Worm (Caenorhabditis elegans) whole organism, L1 larva: ENCODE results near the gene dyf-11.
A peak's percentile ranks its signal among the peaks of the same experiment; 100 is the strongest.

Source experiments
- C04F5.9 ChIP-seq: sonication (generic microtip); optimal IDR thresholded peaks from 2 replicates; lab custom pipeline; 2016; ENCODE audit warnings: missing genetic modification characterization, missing compliant biosample characterization
- C16A3.4 ChIP-seq: fragments of 150-350 bp; optimal IDR thresholded peaks from 2 replicates; lab custom pipeline; 2014; ENCODE audit warnings: missing biosample characterization, missing genetic modification characterization
- C34B4.2 ChIP-seq: sonication (generic microtip); optimal IDR thresholded peaks from 2 replicates; lab custom pipeline; 2017; ENCODE audit warnings: mild to moderate bottlenecking, missing genetic modification characterization, missing compliant biosample characterization
- F16B12.6 ChIP-seq: fragments of 150-350 bp; optimal IDR thresholded peaks from 2 replicates; lab custom pipeline; 2014; ENCODE audit warnings: missing biosample characterization, missing genetic modification characterization
- Y116A8C.19 ChIP-seq: sonication (generic microtip); optimal IDR thresholded peaks from 2 replicates; lab custom pipeline; 2016; ENCODE audit warnings: missing compliant biosample characterization, missing genetic modification characterization, borderline replicate concordance
- aha-1 ChIP-seq: fragments of 150-350 bp; optimal IDR thresholded peaks from 2 replicates; lab custom pipeline; 2014; ENCODE audit warnings: missing biosample characterization, missing genetic modification characterization
- aly-2 ChIP-seq: fragments of 150-350 bp; optimal IDR thresholded peaks from 2 replicates; lab custom pipeline; 2014; ENCODE audit warnings: missing biosample characterization, missing genetic modification characterization
- ceh-63 ChIP-seq: fragments of 200-800 bp; sonication (Bioruptor generic); optimal IDR thresholded peaks from 2 replicates; lab custom pipeline; 2018; ENCODE audit warnings: mild to moderate bottlenecking, missing genetic modification characterization, missing compliant biosample characterization
- ceh-8 ChIP-seq: fragments of 200-800 bp; sonication (Bioruptor generic); optimal IDR thresholded peaks from 2 replicates; lab custom pipeline; 2018; ENCODE audit warnings: mild to moderate bottlenecking, missing genetic modification characterization, moderate library complexity, missing compliant biosample characterization
- ceh-82 ChIP-seq, 3 experiments: fragments of 150-350 bp in 1 of 3; sonication (generic microtip) in 2 of 3; optimal IDR thresholded peaks; 2 replicates each; lab custom pipeline; 2014 to 2017; ENCODE audit warnings: missing biosample characterization in 3 of 3, missing genetic modification characterization in 3 of 3
- ceh-88 ChIP-seq: fragments of 200-800 bp; sonication (Bioruptor generic); IDR thresholded peaks from 2 replicates; pipeline ENCODE4 v1.3.6; 2022; ENCODE audit warnings: missing genetic modification characterization, missing compliant biosample characterization
- ceh-90 ChIP-seq: sonication (generic microtip); optimal IDR thresholded peaks from 2 replicates; lab custom pipeline; 2016; ENCODE audit warnings: missing genetic modification characterization, missing compliant biosample characterization
- dsc-1 ChIP-seq: sonication (generic microtip); optimal IDR thresholded peaks from 2 replicates; lab custom pipeline; 2016; ENCODE audit warnings: mild to moderate bottlenecking, missing genetic modification characterization, missing compliant biosample characterization
- efl-1 ChIP-seq, 4 experiments: fragments of 150-350 bp; optimal IDR thresholded peaks in 3 of 4; peaks in 1 of 4; 1 replicate in 1 of 4; 2 replicates in 3 of 4; lab custom pipeline; 2014; ENCODE audit warnings: missing biosample characterization in 2 of 4, missing genetic modification characterization in 2 of 4, missing genetic modification reagents in 2 of 4
- egl-13 ChIP-seq: sonication (generic microtip); optimal IDR thresholded peaks from 2 replicates; lab custom pipeline; 2016; ENCODE audit warnings: missing genotype, missing genetic modification reagents, missing genetic modification characterization, missing compliant biosample characterization
- egl-27 ChIP-seq, 2 experiments: fragments of 150-350 bp in 1 of 2; sonication (generic microtip); optimal IDR thresholded peaks; 3 replicates each; lab custom pipeline; 2017 to 2018; ENCODE audit warnings: missing biosample characterization in 2 of 2, missing genetic modification characterization in 2 of 2, missing genetic modification reagents in 2 of 2
- elt-3 ChIP-seq, 6 experiments: fragments of 150-350 bp in 1 of 6; sonication (generic microtip); optimal IDR thresholded peaks; 2 replicates each; lab custom pipeline; 2017 to 2018; ENCODE audit warnings: missing biosample characterization in 6 of 6, missing genetic modification characterization in 6 of 6, inconsistent platforms in 1 of 6
- fkh-8 ChIP-seq: sonication (generic microtip); optimal IDR thresholded peaks from 2 replicates; lab custom pipeline; 2016; ENCODE audit warnings: mild to moderate bottlenecking, missing genetic modification characterization, missing compliant biosample characterization
- fos-1 ChIP-seq: fragments of 150-350 bp; optimal IDR thresholded peaks from 2 replicates; lab custom pipeline; 2014; ENCODE audit warnings: missing biosample characterization, missing genetic modification characterization
- hlh-4 ChIP-seq: sonication (generic microtip); optimal IDR thresholded peaks from 2 replicates; lab custom pipeline; 2016; ENCODE audit warnings: mild to moderate bottlenecking, missing genetic modification characterization, missing compliant biosample characterization
- hpl-2 ChIP-seq: fragments of 150-350 bp; optimal IDR thresholded peaks from 2 replicates; lab custom pipeline; 2014; ENCODE audit warnings: missing biosample characterization, missing genetic modification reagents, missing genetic modification characterization
- lin-14 ChIP-seq: fragments of 200-800 bp; sonication (Bioruptor generic); optimal IDR thresholded peaks from 2 replicates; lab custom pipeline; 2018; ENCODE audit warnings: mild to moderate bottlenecking, missing genetic modification characterization, moderate library complexity, missing compliant biosample characterization
- lin-35 ChIP-seq, 2 experiments: fragments of 150-350 bp; optimal IDR thresholded peaks; 2 replicates each; lab custom pipeline; 2014; ENCODE audit warnings: missing biosample characterization in 2 of 2, missing genetic modification characterization in 2 of 2, missing genetic modification reagents in 2 of 2
- lin-39 ChIP-seq: fragments of 150-350 bp; optimal IDR thresholded peaks from 2 replicates; lab custom pipeline; 2014; ENCODE audit warnings: missing biosample characterization, missing genetic modification reagents, missing genetic modification characterization
- lir-3 ChIP-seq: sonication (generic microtip); optimal IDR thresholded peaks from 2 replicates; lab custom pipeline; 2016; ENCODE audit warnings: mild to moderate bottlenecking, missing genetic modification characterization, moderate library complexity, missing compliant biosample characterization; ENCODE audit not compliant: poor library complexity
- mdl-1 ChIP-seq, 2 experiments: fragments of 150-350 bp; optimal IDR thresholded peaks; 2 replicates each; lab custom pipeline; 2014 to 2017; ENCODE audit warnings: missing biosample characterization in 2 of 2, missing genetic modification characterization in 2 of 2, inconsistent platforms in 1 of 2
- nhr-11 ChIP-seq: fragments of 150-350 bp; optimal IDR thresholded peaks from 2 replicates; lab custom pipeline; 2014; ENCODE audit warnings: missing biosample characterization, missing genetic modification characterization
- nhr-12 ChIP-seq: sonication (generic microtip); optimal IDR thresholded peaks from 2 replicates; lab custom pipeline; 2017; ENCODE audit warnings: missing biosample characterization, missing genetic modification characterization
- nhr-237 ChIP-seq: fragments of 150-350 bp; optimal IDR thresholded peaks from 2 replicates; lab custom pipeline; 2014; ENCODE audit warnings: missing biosample characterization, missing genetic modification characterization
- nhr-47 ChIP-seq: sonication (generic microtip); optimal IDR thresholded peaks from 2 replicates; lab custom pipeline; 2016; ENCODE audit warnings: mild to moderate bottlenecking, missing genetic modification characterization, moderate library complexity, missing compliant biosample characterization
- nhr-71 ChIP-seq: sonication (generic microtip); optimal IDR thresholded peaks from 2 replicates; lab custom pipeline; 2016; ENCODE audit warnings: mild to moderate bottlenecking, missing genetic modification characterization, moderate library complexity, missing compliant biosample characterization
- nhr-85 ChIP-seq: sonication (generic microtip); peaks from one replicate; lab custom pipeline; 2016; ENCODE audit warnings: missing genetic modification characterization, inconsistent platforms, missing compliant biosample characterization
- nhr-90 ChIP-seq: sonication (generic microtip); optimal IDR thresholded peaks from 2 replicates; lab custom pipeline; 2016; ENCODE audit warnings: mild to moderate bottlenecking, missing genetic modification characterization, missing compliant biosample characterization; ENCODE audit not compliant: poor library complexity
- pag-3 ChIP-seq: sonication (generic microtip); optimal IDR thresholded peaks from 2 replicates; lab custom pipeline; 2017; ENCODE audit warnings: missing genetic modification characterization, mild to moderate bottlenecking, missing compliant biosample characterization, antibody characterized with exemption, borderline replicate concordance; ENCODE audit not compliant: insufficient read depth
- pax-3 ChIP-seq: fragments of 200-800 bp; sonication (Bioruptor generic); optimal IDR thresholded peaks from 2 replicates; lab custom pipeline; 2018; ENCODE audit warnings: mild to moderate bottlenecking, missing genetic modification characterization, moderate library complexity, missing compliant biosample characterization
- pqm-1 ChIP-seq: sonication (generic microtip); optimal IDR thresholded peaks from 3 replicates; lab custom pipeline; 2017; ENCODE audit warnings: missing biosample characterization, missing genetic modification characterization
- rnt-1 ChIP-seq: sonication (generic microtip); optimal IDR thresholded peaks from 2 replicates; lab custom pipeline; 2016; ENCODE audit warnings: mild to moderate bottlenecking, missing genetic modification characterization, moderate library complexity, missing compliant biosample characterization
- skn-1 ChIP-seq: fragments of 150-350 bp; optimal IDR thresholded peaks from 2 replicates; lab custom pipeline; 2014; ENCODE audit warnings: missing biosample characterization, missing genetic modification characterization
- snpc-4 ChIP-seq: fragments of 150-350 bp; optimal IDR thresholded peaks from 2 replicates; lab custom pipeline; 2014; ENCODE audit warnings: missing biosample characterization, missing genetic modification characterization
- snu-23 ChIP-seq: sonication (generic microtip); optimal IDR thresholded peaks from 2 replicates; lab custom pipeline; 2016; ENCODE audit warnings: missing genetic modification characterization, missing compliant biosample characterization
- sup-37 ChIP-seq: fragments of 200-800 bp; sonication (Bioruptor generic); optimal IDR thresholded peaks from 2 replicates; lab custom pipeline; 2018; ENCODE audit warnings: mild to moderate bottlenecking, missing genetic modification characterization, missing compliant biosample characterization
- swsn-7 ChIP-seq: sonication (generic microtip); optimal IDR thresholded peaks from 2 replicates; lab custom pipeline; 2016; ENCODE audit warnings: missing genetic modification characterization, missing compliant biosample characterization
- tbx-2 ChIP-seq: sonication (generic microtip); optimal IDR thresholded peaks from 2 replicates; lab custom pipeline; 2016; ENCODE audit warnings: missing genetic modification characterization, missing compliant biosample characterization
- tlp-1 ChIP-seq: fragments of 150-350 bp; optimal IDR thresholded peaks from 2 replicates; lab custom pipeline; 2014; ENCODE audit warnings: missing biosample characterization, missing genetic modification characterization
- unc-86 ChIP-seq: sonication (generic microtip); optimal IDR thresholded peaks from 2 replicates; lab custom pipeline; 2016; ENCODE audit warnings: missing genetic modification characterization, missing compliant biosample characterization
- unc-98 ChIP-seq: fragments of 200-800 bp; sonication (Bioruptor generic); IDR thresholded peaks from 2 replicates; pipeline ENCODE4 v1.3.6; 2022; ENCODE audit warnings: missing genetic modification characterization, missing compliant biosample characterization
- vab-15 ChIP-seq: sonication (generic microtip); optimal IDR thresholded peaks from 2 replicates; lab custom pipeline; 2017; ENCODE audit warnings: missing genotype, mild to moderate bottlenecking, missing genetic modification characterization, missing compliant biosample characterization
- xbp-1 ChIP-seq: sonication (generic microtip); optimal IDR thresholded peaks from 2 replicates; lab custom pipeline; 2016; ENCODE audit warnings: missing genetic modification characterization, missing compliant biosample characterization
- zag-1 ChIP-seq: fragments of 150-350 bp; optimal IDR thresholded peaks from 2 replicates; lab custom pipeline; 2014; ENCODE audit warnings: missing biosample characterization, missing genetic modification characterization
- zip-4 ChIP-seq: fragments of 200-800 bp; sonication (Bioruptor generic); optimal IDR thresholded peaks from 2 replicates; lab custom pipeline; 2018; ENCODE audit warnings: mild to moderate bottlenecking, missing genetic modification characterization, moderate library complexity, missing compliant biosample characterization
- ztf-11 ChIP-seq, 2 experiments: sonication (generic microtip); optimal IDR thresholded peaks; 2 replicates each; lab custom pipeline; 2016 to 2017; ENCODE audit warnings: missing genetic modification characterization in 2 of 2, missing biosample characterization in 1 of 2, missing compliant biosample characterization in 1 of 2

Gene dyf-11

ce11 chrX:768061-768646 lies 4.6 kb downstream of the dyf-11 start, which contains the start of the genes trap-2 and ile-2 (continued):
- TF ChIP-seq lin-39 (tag; lab: Kevin White, UChicago): peak; percentile 64
- TF ChIP-seq zip-4 (GFP tag; lab: Kevin White, UChicago): peak; percentile 14
- TF ChIP-seq nhr-12 (tag; lab: Kevin White, UChicago): no peak
- TF ChIP-seq Y116A8C.19 (tag; lab: Kevin White, UChicago): no peak
- no peak for TF ChIP-seq tlp-1 (tag; lab: Kevin White, UChicago)
- TF ChIP-seq egl-27 (tag; optimal IDR thresholded peaks at IDR 0.05; lab: Kevin White, UChicago): peak in 1 of 2 experiments; percentile 29
- no peak for TF ChIP-seq ceh-90 (tag; lab: Kevin White, UChicago)
- peak; percentile 94 for TF ChIP-seq snu-23 (GFP tag; lab: Kevin White, UChicago)
- peak; percentile 7 for TF ChIP-seq C04F5.9 (tag; lab: Kevin White, UChicago)
- peak; percentile 93 for TF ChIP-seq nhr-85 (tag; lab: Kevin White, UChicago)
- TF ChIP-seq pax-3 (tag; lab: Kevin White, UChicago): peak; percentile 18
- no peak for TF ChIP-seq unc-98 (GFP tag; lab: Robert Waterston, UW)
- peak; percentile 55; the same call in 1 of the 2 replicates for TF ChIP-seq ceh-88 (GFP tag; lab: Robert Waterston, UW)
- peak; percentile 93 for TF ChIP-seq fkh-8 (tag; lab: Kevin White, UChicago)
- peak; percentile 55 for TF ChIP-seq dsc-1
- peak; percentile 93 for TF ChIP-seq nhr-47 (tag; lab: Kevin White, UChicago)
- TF ChIP-seq pqm-1 (tag; lab: Kevin White, UChicago): no peak
- peak; percentile 34 for TF ChIP-seq ceh-8 (GFP tag; lab: Kevin White, UChicago)
- TF ChIP-seq nhr-71 (tag; lab: Kevin White, UChicago): peak; percentile 95
- peak; percentile 92 for TF ChIP-seq nhr-90
- TF ChIP-seq ceh-82 (tag; optimal IDR thresholded peaks at IDR 0.05; lab: Kevin White, UChicago): peak; percentile 84 to 96 (median 84)
- TF ChIP-seq mdl-1 (tag; optimal IDR thresholded peaks at IDR 0.05; lab: Kevin White, UChicago): peak in 1 of 2 experiments; percentile 93
- peak; percentile 93 for TF ChIP-seq rnt-1 (tag; lab: Kevin White, UChicago)
- TF ChIP-seq xbp-1 (tag; lab: Kevin White, UChicago): peak; percentile 91
- peak; percentile 65 for TF ChIP-seq fos-1 (tag; lab: Kevin White, UChicago)
- peak; percentile 94 for TF ChIP-seq C16A3.4 (tag; lab: Kevin White, UChicago)
- peak; percentile 80 for TF ChIP-seq egl-13 (tag; lab: Kevin White, UChicago)
- TF ChIP-seq tbx-2 (tag; lab: Kevin White, UChicago): peak; percentile 88
- peak; percentile 99 for TF ChIP-seq skn-1 (tag; lab: Kevin White, UChicago)
- TF ChIP-seq elt-3 (tag; optimal IDR thresholded peaks at IDR 0.05; lab: Kevin White, UChicago): peak in 3 of 6 experiments; percentile 79 to 85 (median 80)
- TF ChIP-seq vab-15: peak; percentile 65
- no peak for TF ChIP-seq aly-2 (tag; lab: Kevin White, UChicago)
- peak; percentile 98 for TF ChIP-seq lin-14 (GFP tag; lab: Kevin White, UChicago)
- TF ChIP-seq zag-1 (tag; lab: Kevin White, UChicago): no peak
- TF ChIP-seq hlh-4: no peak
- TF ChIP-seq aha-1: no peak
- TF ChIP-seq ceh-63 (GFP tag; lab: Kevin White, UChicago): no peak
- TF ChIP-seq ztf-11 (tag; optimal IDR thresholded peaks at IDR 0.05; lab: Kevin White, UChicago): peak in 1 of 2 experiments; percentile 40
- TF ChIP-seq swsn-7 (tag; lab: Kevin White, UChicago): peak; percentile 91
- peak; percentile 69 to 80 for TF ChIP-seq efl-1 (optimal IDR thresholded peaks at IDR 0.05; lab: Kevin White, UChicago)
- peak; percentile 55 to 96 for TF ChIP-seq efl-1 (GFP tag; optimal IDR thresholded peaks at IDR 0.05 in 1 of 2; lab: Kevin White, UChicago)
- peak; percentile 70 for TF ChIP-seq nhr-237 (tag; lab: Kevin White, UChicago)
- TF ChIP-seq unc-86 (tag; lab: Kevin White, UChicago): peak; percentile 83
- TF ChIP-seq sup-37 (GFP tag; lab: Kevin White, UChicago): peak; percentile 51
- TF ChIP-seq C34B4.2: no peak
- peak; percentile 79 for TF ChIP-seq snpc-4 (tag; lab: Kevin White, UChicago)
- peak; percentile 60 for TF ChIP-seq lir-3 (tag; lab: Kevin White, UChicago)
- TF ChIP-seq nhr-11: peak; percentile 39
- TF ChIP-seq lin-35 (GFP tag; optimal IDR thresholded peaks at IDR 0.05; lab: Kevin White, UChicago): peak; percentile 85 to 88
- peak; percentile 68 for TF ChIP-seq F16B12.6 (tag; lab: Kevin White, UChicago)
- TF ChIP-seq pag-3 (tag; lab: Kevin White, UChicago): no peak
- TF ChIP-seq hpl-2 (GFP tag; lab: Kevin White, UChicago): peak; percentile 62
